Worm (Caenorhabditis elegans) whole organism, L1 larva: ENCODE results near the gene hal-3.

Experiments used
- aha-1 ChIP-seq: fragments of 150-350 bp; optimal IDR thresholded peaks from 2 replicates; lab custom pipeline; 2014; ENCODE audit warnings: missing biosample characterization, missing genetic modification characterization
- ceh-63 ChIP-seq: fragments of 200-800 bp; sonication (Bioruptor generic); optimal IDR thresholded peaks from 2 replicates; lab custom pipeline; 2018; ENCODE audit warnings: mild to moderate bottlenecking, missing genetic modification characterization, missing compliant biosample characterization
- ces-1 ChIP-seq: fragments of 150-350 bp; optimal IDR thresholded peaks from 2 replicates; lab custom pipeline; 2014; ENCODE audit warnings: missing biosample characterization, missing genetic modification reagents, missing genetic modification characterization
- fos-1 ChIP-seq: fragments of 150-350 bp; optimal IDR thresholded peaks from 2 replicates; lab custom pipeline; 2014; ENCODE audit warnings: missing biosample characterization, missing genetic modification characterization
- jun-1 ChIP-seq: fragments of 150-350 bp; optimal IDR thresholded peaks from 2 replicates; lab custom pipeline; 2014; ENCODE audit warnings: missing biosample characterization, missing genetic modification reagents, missing genetic modification characterization
- lin-13 ChIP-seq: fragments of 150-350 bp; optimal IDR thresholded peaks from 2 replicates; lab custom pipeline; 2014; ENCODE audit warnings: missing biosample characterization, missing genetic modification reagents, missing genetic modification characterization
- mdl-1 ChIP-seq, 2 experiments: fragments of 150-350 bp; optimal IDR thresholded peaks; 2 replicates each; lab custom pipeline; 2014 to 2017; ENCODE audit warnings: missing biosample characterization in 2 of 2, missing genetic modification characterization in 2 of 2, inconsistent platforms in 1 of 2
- nhr-90 ChIP-seq: sonication (generic microtip); optimal IDR thresholded peaks from 2 replicates; lab custom pipeline; 2016; ENCODE audit warnings: mild to moderate bottlenecking, missing genetic modification characterization, missing compliant biosample characterization; ENCODE audit not compliant: poor library complexity
- pqm-1 ChIP-seq: sonication (generic microtip); optimal IDR thresholded peaks from 3 replicates; lab custom pipeline; 2017; ENCODE audit warnings: missing biosample characterization, missing genetic modification characterization
- unc-62 ChIP-seq: fragments of 150-350 bp; optimal IDR thresholded peaks from 2 replicates; lab custom pipeline; 2014; ENCODE audit warnings: missing biosample characterization, missing genetic modification reagents, missing genetic modification characterization
- ztf-4 ChIP-seq: fragments of 150-350 bp; optimal IDR thresholded peaks from 2 replicates; lab custom pipeline; 2014; ENCODE audit warnings: missing biosample characterization, missing genetic modification characterization

- TF ChIP-seq ztf-4 (tag; lab: Kevin White, UChicago), result no peak
- no peak for TF ChIP-seq unc-62 (GFP tag; lab: Kevin White, UChicago)
- TF ChIP-seq nhr-90 (tag; lab: Kevin White, UChicago), result no peak
- no peak for TF ChIP-seq mdl-1 (tag; optimal IDR thresholded peaks at IDR 0.05; lab: Kevin White, UChicago)
- no peak for TF ChIP-seq jun-1 (tag; lab: Kevin White, UChicago)
- TF ChIP-seq fos-1 (tag; lab: Kevin White, UChicago), result no peak
- no peak for TF ChIP-seq ces-1 (GFP tag; lab: Kevin White, UChicago)
- TF ChIP-seq aha-1, result no peak
- TF ChIP-seq pqm-1, result no peak
- no peak for TF ChIP-seq lin-13 (GFP tag; lab: Kevin White, UChicago)
- no peak for TF ChIP-seq ceh-63 (GFP tag; lab: Kevin White, UChicago)
Measured at ce11 chrII:9625930-9626329, 9.0 kb upstream of the hal-3 start.
